Worm (Caenorhabditis elegans) whole organism, young adult: ENCODE results near the gene C46F11.5.

ENCODE experiments used
- F52B5.7 ChIP-seq: sonication (generic microtip); optimal IDR thresholded peaks from 2 replicates; lab custom pipeline; 2016; ENCODE audit warnings: mild to moderate bottlenecking, missing genetic modification characterization, missing compliant biosample characterization
- Y56A3A.18 ChIP-seq: fragments of 200-800 bp; sonication (Bioruptor generic); IDR thresholded peaks from 2 replicates; pipeline ENCODE4 v1.3.6; 2022; ENCODE audit warnings: missing genetic modification reagents, missing genetic modification characterization, missing compliant biosample characterization
- ama-1 ChIP-seq, 3 experiments: fragments of 150-350 bp in 1 of 3; sonication (generic microtip) in 2 of 3; optimal IDR thresholded peaks; 2 replicates each; lab custom pipeline; 2014 to 2018; ENCODE audit warnings: missing biosample characterization in 2 of 3, missing genetic modification characterization in 2 of 3, missing genetic modification reagents in 2 of 3
- bed-1 ChIP-seq: fragments of 200-800 bp; sonication (Bioruptor generic); IDR thresholded peaks from 2 replicates; pipeline ENCODE4 v1.3.6; 2022; ENCODE audit warnings: missing genetic modification reagents, missing genetic modification characterization, missing compliant biosample characterization
- dpl-1 ChIP-seq: fragments of 150-350 bp; optimal IDR thresholded peaks from 2 replicates; lab custom pipeline; 2014; ENCODE audit warnings: missing biosample characterization, missing genetic modification reagents, missing genetic modification characterization
- mxl-1 ChIP-seq: sonication (generic microtip); optimal IDR thresholded peaks from 2 replicates; lab custom pipeline; 2016; ENCODE audit warnings: missing genetic modification characterization, missing compliant biosample characterization
- sea-2 ChIP-seq: fragments of 200-800 bp; sonication (Bioruptor generic); IDR thresholded peaks from 2 replicates; pipeline ENCODE4 v1.3.6; 2022; ENCODE audit warnings: missing genetic modification characterization, missing compliant biosample characterization
- snpc-1.1 ChIP-seq: sonication (generic microtip); optimal IDR thresholded peaks from 2 replicates; lab custom pipeline; 2017; ENCODE audit warnings: missing genetic modification characterization, mild to moderate bottlenecking, missing compliant biosample characterization, antibody characterized with exemption, moderate library complexity, missing genotype, missing genetic modification reagents; ENCODE audit not compliant: insufficient read depth
- unc-62 ChIP-seq: fragments of 150-350 bp; optimal IDR thresholded peaks from 2 replicates; lab custom pipeline; 2014; ENCODE audit warnings: missing biosample characterization, missing genetic modification reagents, missing genetic modification characterization

DNA sequence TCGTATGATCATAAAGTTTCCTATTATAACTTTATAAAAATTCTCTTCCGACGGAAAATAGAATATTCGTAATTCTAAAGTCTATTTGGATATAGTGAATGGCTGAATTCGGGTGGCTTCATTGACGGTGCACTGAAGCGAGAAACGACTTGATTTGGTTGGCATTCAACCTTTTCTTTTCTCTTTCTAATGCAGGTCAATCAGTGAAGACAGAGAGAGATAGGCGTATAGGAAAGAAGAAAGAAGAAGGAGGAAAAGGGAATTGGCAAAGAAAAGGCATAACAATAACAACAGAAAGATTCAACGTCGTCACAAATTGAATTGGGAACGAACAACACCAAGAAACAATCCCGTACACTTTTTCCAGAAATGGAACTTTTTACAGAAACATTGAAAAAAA lies 18.1 kb upstream of the C46F11.5 start:
- TF ChIP-seq ama-1 (optimal IDR thresholded peaks at IDR 0.05; lab: Kevin White, UChicago) (no peak), ama-1 (GFP tag; optimal IDR thresholded peaks at IDR 0.05; lab: Kevin White, UChicago) (no peak), Y56A3A.18 (GFP tag; lab: Robert Waterston, UW) (no peak), bed-1 (no peak), snpc-1.1 (no peak), dpl-1 (GFP tag; lab: Kevin White, UChicago) (no peak), sea-2 (no peak), mxl-1 (tag; lab: Kevin White, UChicago) (no peak), unc-62 (no peak), F52B5.7 (tag; lab: Kevin White, UChicago) (no peak)
